Fruit fly (Drosophila melanogaster) whole organism, embryonic: ENCODE data around the gene f-cup.

ENCODE experiments used
- Blimp-1 ChIP-seq: fragments of 200-800 bp; sonication (Bioruptor generic); optimal IDR thresholded peaks from 3 replicates; lab custom pipeline; 2018; ENCODE audit warnings: missing biosample characterization, missing genetic modification characterization, mild to moderate bottlenecking, moderate library complexity, missing genetic modification reagents
- CG10209 ChIP-seq: fragments of 200-800 bp; sonication (Bioruptor generic); optimal IDR thresholded peaks from 3 replicates; lab custom pipeline; 2017; ENCODE audit warnings: missing biosample characterization, mild to moderate bottlenecking, missing genetic modification characterization, missing genetic modification reagents
- CG10321 ChIP-seq: fragments of 200-800 bp; sonication (Bioruptor generic); IDR thresholded peaks from 2 replicates; pipeline ENCODE4 v1.3.6; 2022; ENCODE audit warnings: missing biosample characterization, missing genetic modification characterization
- CG12155 ChIP-seq: fragments of 200-800 bp; sonication (Bioruptor generic); optimal IDR thresholded peaks from 3 replicates; lab custom pipeline; 2016; ENCODE audit warnings: missing biosample characterization, missing genetic modification characterization
- CG12659 ChIP-seq: fragments of 200-800 bp; sonication (Bioruptor generic); optimal IDR thresholded peaks from 3 replicates; lab custom pipeline; 2017; ENCODE audit warnings: mild to moderate bottlenecking, missing biosample characterization, missing genetic modification reagents, missing genetic modification characterization
- CG13287 ChIP-seq: fragments of 200-800 bp; sonication (Bioruptor generic); IDR thresholded peaks from 2 replicates; pipeline ENCODE4 v1.3.6; 2022; ENCODE audit warnings: missing biosample characterization, missing genetic modification characterization; ENCODE audit not compliant: partially characterized antibody
- CG14667 ChIP-seq: fragments of 200-800 bp; sonication (Bioruptor generic); IDR thresholded peaks from 2 replicates; pipeline ENCODE4 v1.3.6; 2022; ENCODE audit warnings: missing biosample characterization, missing genetic modification characterization
- CG14710 ChIP-seq: fragments of 200-800 bp; sonication (Bioruptor generic); optimal IDR thresholded peaks from 3 replicates; lab custom pipeline; 2019; ENCODE audit warnings: missing biosample characterization, mild to moderate bottlenecking, missing genetic modification characterization, moderate library complexity
- CG15601 ChIP-seq: fragments of 200-800 bp; sonication (Bioruptor generic); optimal IDR thresholded peaks from 3 replicates; lab custom pipeline; 2019; ENCODE audit warnings: missing biosample characterization, mild to moderate bottlenecking, missing genetic modification characterization, moderate library complexity
- CG17385 ChIP-seq: fragments of 200-800 bp; sonication (Bioruptor generic); optimal IDR thresholded peaks from 3 replicates; lab custom pipeline; 2018; ENCODE audit warnings: missing biosample characterization, mild to moderate bottlenecking, missing genetic modification characterization
- CG17829 ChIP-seq: fragments of 200-800 bp; optimal IDR thresholded peaks from 2 replicates; lab custom pipeline; 2019; ENCODE audit warnings: missing biosample characterization, mild to moderate bottlenecking, missing genetic modification characterization, moderate library complexity
- CG30431 ChIP-seq: fragments of 200-800 bp; sonication (Bioruptor generic); optimal IDR thresholded peaks from 2 replicates; lab custom pipeline; 2017; ENCODE audit warnings: missing biosample characterization, missing genetic modification characterization
- CG31441 ChIP-seq: fragments of 200-800 bp; sonication (Bioruptor generic); IDR thresholded peaks from 2 replicates; pipeline ENCODE4 v1.3.6; 2022; ENCODE audit warnings: missing biosample characterization, missing genetic modification characterization
- CG4424 ChIP-seq: fragments of 200-800 bp; sonication (Bioruptor generic); optimal IDR thresholded peaks from 3 replicates; lab custom pipeline; 2016; ENCODE audit warnings: missing biosample characterization, missing genetic modification characterization
- CG6272 ChIP-seq: fragments of 200-800 bp; sonication (Bioruptor generic); IDR thresholded peaks from 2 replicates; pipeline ENCODE4 v1.3.6; 2022; ENCODE audit warnings: missing biosample characterization, missing genetic modification characterization
- CG6683 ChIP-seq: fragments of 200-800 bp; sonication (Bioruptor generic); optimal IDR thresholded peaks from 2 replicates; lab custom pipeline; 2017; ENCODE audit warnings: missing biosample characterization, mild to moderate bottlenecking, missing genetic modification characterization, missing genetic modification reagents
- CG7786 ChIP-seq: fragments of 200-800 bp; sonication (Bioruptor generic); optimal IDR thresholded peaks from 2 replicates; lab custom pipeline; 2016; ENCODE audit warnings: missing biosample characterization, missing genetic modification characterization
- CG7839 ChIP-seq: fragments of 200-800 bp; sonication (Bioruptor generic); optimal IDR thresholded peaks from 3 replicates; lab custom pipeline; 2018; ENCODE audit warnings: missing biosample characterization, mild to moderate bottlenecking, missing genetic modification characterization, moderate library complexity
- CG8478 ChIP-seq: fragments of >200 bp; optimal IDR thresholded peaks from 2 replicates; lab custom pipeline; 2018
- CG8924 ChIP-seq: fragments of 200-800 bp; optimal IDR thresholded peaks from 3 replicates; lab custom pipeline; 2019; ENCODE audit warnings: missing biosample characterization, mild to moderate bottlenecking, missing genetic modification characterization, moderate library complexity
- CG9437 ChIP-seq: fragments of 200-800 bp; sonication (Bioruptor generic); optimal IDR thresholded peaks from 2 replicates; lab custom pipeline; 2018; ENCODE audit warnings: missing biosample characterization, mild to moderate bottlenecking, missing genetic modification characterization
- CG9727 ChIP-seq: fragments of 200-800 bp; sonication (Bioruptor generic); optimal IDR thresholded peaks from 3 replicates; lab custom pipeline; 2017; ENCODE audit warnings: missing biosample characterization, mild to moderate bottlenecking, missing genetic modification characterization
- Chrac-16 ChIP-seq: fragments of 200-800 bp; sonication (Bioruptor generic); optimal IDR thresholded peaks from 3 replicates; lab custom pipeline; 2016; ENCODE audit warnings: missing biosample characterization, missing genetic modification characterization
- D ChIP-seq, 2 experiments: fragments of 200-800 bp in 1 of 2; fragments of >200 bp in 1 of 2; sonication (Bioruptor generic) in 1 of 2; optimal IDR thresholded peaks; 2 replicates in 1 of 2; 3 replicates in 1 of 2; lab custom pipeline; 2017; ENCODE audit warnings: mild to moderate bottlenecking in 1 of 2, missing biosample characterization in 1 of 2, missing genetic modification characterization in 1 of 2, missing genetic modification reagents in 1 of 2
- Dek ChIP-seq: fragments of 200-800 bp; sonication (Bioruptor generic); optimal IDR thresholded peaks from 3 replicates; lab custom pipeline; 2019; ENCODE audit warnings: missing biosample characterization, mild to moderate bottlenecking, missing genetic modification characterization, moderate library complexity
- Drgx ChIP-seq: fragments of 200-800 bp; sonication (Bioruptor generic); IDR thresholded peaks from 2 replicates; pipeline ENCODE4 v1.3.6; 2022; ENCODE audit warnings: missing biosample characterization, missing genetic modification characterization
- Fer3 ChIP-seq: fragments of 200-800 bp; sonication (Bioruptor generic); optimal IDR thresholded peaks from 2 replicates; lab custom pipeline; 2018; ENCODE audit warnings: missing biosample characterization, mild to moderate bottlenecking, missing genetic modification characterization, moderate library complexity
- Gug ChIP-seq: fragments of 200-800 bp; sonication (Bioruptor generic); IDR thresholded peaks from 4 replicates; pipeline ENCODE4 v1.3.6; 2022; ENCODE audit warnings: missing biosample characterization, missing genetic modification characterization
- Hey ChIP-seq: fragments of 200-800 bp; sonication (Bioruptor generic); optimal IDR thresholded peaks from 3 replicates; lab custom pipeline; 2018; ENCODE audit warnings: missing biosample characterization, mild to moderate bottlenecking, missing genetic modification characterization
- Hmr ChIP-seq: fragments of 200-800 bp; sonication (Bioruptor generic); optimal IDR thresholded peaks from 3 replicates; lab custom pipeline; 2017; ENCODE audit warnings: mild to moderate bottlenecking, missing biosample characterization, missing genetic modification reagents, missing genetic modification characterization
- Hr51 ChIP-seq, 2 experiments: fragments of 200-800 bp; sonication (Bioruptor generic); optimal IDR thresholded peaks; 2 replicates in 1 of 2; 3 replicates in 1 of 2; lab custom pipeline; 2016 to 2018; ENCODE audit warnings: missing biosample characterization in 2 of 2, missing genetic modification characterization in 2 of 2, mild to moderate bottlenecking in 1 of 2, moderate library complexity in 1 of 2
- Hr78 ChIP-seq, 2 experiments: fragments of 200-800 bp in 1 of 2; fragments of >200 bp in 1 of 2; sonication (Bioruptor generic) in 1 of 2; optimal IDR thresholded peaks; 2 replicates each; lab custom pipeline; 2017 to 2019; ENCODE audit warnings: missing biosample characterization in 2 of 2, missing genetic modification characterization in 2 of 2, mild to moderate bottlenecking in 1 of 2, moderate library complexity in 1 of 2
- Med ChIP-seq: fragments of 200-800 bp; sonication (Bioruptor generic); peaks from one replicate; lab custom pipeline; 2016; ENCODE audit warnings: missing biosample characterization, missing genetic modification characterization, mild to moderate bottlenecking, inconsistent platforms, moderate library complexity
- Spps ChIP-seq: fragments of 200-800 bp; sonication (Bioruptor generic); optimal IDR thresholded peaks from 2 replicates; lab custom pipeline; 2018; ENCODE audit warnings: missing biosample characterization, mild to moderate bottlenecking, missing genetic modification characterization
- ash1 ChIP-seq: fragments of 200-800 bp; sonication (Bioruptor generic); optimal IDR thresholded peaks from 2 replicates; lab custom pipeline; 2018; ENCODE audit warnings: missing biosample characterization, mild to moderate bottlenecking, missing genetic modification characterization
- az2 ChIP-seq: fragments of 200-800 bp; sonication (Bioruptor generic); optimal IDR thresholded peaks from 3 replicates; lab custom pipeline; 2016; ENCODE audit warnings: missing biosample characterization, missing genetic modification characterization
- chn ChIP-seq: fragments of 200-800 bp; sonication (Bioruptor generic); optimal IDR thresholded peaks from 2 replicates; lab custom pipeline; 2016; ENCODE audit warnings: missing biosample characterization, missing genetic modification characterization
- kay ChIP-seq: fragments of 200-800 bp; sonication (Bioruptor generic); optimal IDR thresholded peaks from 2 replicates; lab custom pipeline; 2016; ENCODE audit warnings: missing biosample characterization, missing genetic modification characterization
- klu ChIP-seq: fragments of 200-800 bp; sonication (Bioruptor generic); IDR thresholded peaks from 2 replicates; pipeline ENCODE4 v1.3.6; 2022; ENCODE audit warnings: missing biosample characterization, missing genetic modification characterization
- lola ChIP-seq, 3 experiments: fragments of >200 bp in 2 of 3; fragments of 200-800 bp in 1 of 3; sonication (Bioruptor generic) in 1 of 3; optimal IDR thresholded peaks; 2 replicates each; lab custom pipeline; 2017 to 2019; ENCODE audit warnings: missing biosample characterization in 3 of 3, missing genetic modification characterization in 3 of 3, mild to moderate bottlenecking in 1 of 3, moderate library complexity in 1 of 3
- luna ChIP-seq: fragments of 200-800 bp; sonication (Bioruptor generic); optimal IDR thresholded peaks from 2 replicates; lab custom pipeline; 2016; ENCODE audit warnings: missing biosample characterization, missing genetic modification characterization
- mld ChIP-seq: fragments of 200-800 bp; sonication (Bioruptor generic); IDR thresholded peaks from 3 replicates; pipeline ENCODE4 v1.3.6; 2022; ENCODE audit warnings: missing biosample characterization, missing genetic modification characterization; ENCODE audit not compliant: partially characterized antibody
- prd ChIP-seq, 3 experiments: fragments of >200 bp in 2 of 3; fragments of 200-800 bp in 1 of 3; sonication (Bioruptor generic) in 1 of 3; optimal IDR thresholded peaks in 2 of 3; IDR thresholded peaks in 1 of 3; 2 replicates in 2 of 3; 3 replicates in 1 of 3; pipeline versions ENCODE4 v1.3.6 to Lab custom; 2017 to 2022; ENCODE audit warnings: missing biosample characterization in 1 of 3, missing genetic modification characterization in 1 of 3
- psq ChIP-seq: fragments of 200-800 bp; sonication (Bioruptor generic); optimal IDR thresholded peaks from 2 replicates; lab custom pipeline; 2017; ENCODE audit warnings: missing biosample characterization, missing genetic modification characterization
- schlank ChIP-seq: fragments of 200-800 bp; sonication (Bioruptor generic); optimal IDR thresholded peaks from 2 replicates; lab custom pipeline; 2018; ENCODE audit warnings: missing biosample characterization, mild to moderate bottlenecking, missing genetic modification characterization
- sug ChIP-seq: fragments of 200-800 bp; optimal IDR thresholded peaks from 2 replicates; lab custom pipeline; 2019; ENCODE audit warnings: missing biosample characterization, mild to moderate bottlenecking, missing genetic modification characterization, moderate library complexity
- tup ChIP-seq: fragments of 200-800 bp; sonication (Bioruptor generic); optimal IDR thresholded peaks from 2 replicates; lab custom pipeline; 2016; ENCODE audit warnings: missing biosample characterization, mild to moderate bottlenecking, missing genetic modification characterization, moderate library complexity
- vvl ChIP-seq: fragments of 200-800 bp; sonication (Bioruptor generic); IDR thresholded peaks from 2 replicates; pipeline ENCODE4 v1.3.6; 2022; ENCODE audit warnings: missing biosample characterization, missing genetic modification characterization
- zen ChIP-seq: fragments of 200-800 bp; sonication (Bioruptor generic); optimal IDR thresholded peaks from 3 replicates; lab custom pipeline; 2018; ENCODE audit warnings: missing biosample characterization, mild to moderate bottlenecking, missing genetic modification characterization, moderate library complexity

The f-cup gene

dm6 chr3R:13713541-13713940, 12.9 kb upstream of the f-cup start (continued):
- TF ChIP-seq CG7786 (no peak), Hey (tag; lab: Kevin White, UChicago) (no peak), psq (GFP tag; lab: Kevin White, UChicago) (no peak), Hmr (peak; percentile 36), CG17385 (GFP tag; lab: Kevin White, UChicago) (peak; percentile 43), CG6272 (GFP tag; lab: Robert Waterston, UW) (no peak), CG10321 (no peak), sug (tag; lab: Kevin White, UChicago) (no peak), CG14710 (tag; lab: Kevin White, UChicago) (peak; percentile 63), D (optimal IDR thresholded peaks at IDR 0.05; lab: Kevin White, UChicago) (no peak), D (GFP tag; optimal IDR thresholded peaks at IDR 0.05; lab: Kevin White, UChicago) (peak; percentile 33), CG7839 (tag; lab: Kevin White, UChicago) (peak; percentile 54), CG17829 (tag; lab: Kevin White, UChicago) (peak; percentile 68), luna (GFP tag; lab: Kevin White, UChicago) (no peak), CG10209 (GFP tag; lab: Kevin White, UChicago) (peak; percentile 37), Drgx (GFP tag; lab: Robert Waterston, UW) (peak; percentile 66), CG8478 (no peak), CG30431 (GFP tag; lab: Kevin White, UChicago) (peak; percentile 17), ash1 (GFP tag; lab: Kevin White, UChicago) (no peak), CG6683 (no peak), tup (GFP tag; lab: Kevin White, UChicago) (no peak), Gug (GFP tag; lab: Robert Waterston, UW) (no peak), lola (GFP tag; optimal IDR thresholded peaks at IDR 0.05; lab: Kevin White, UChicago) (peak in 1 of 3 experiments; percentile 43), schlank (tag; lab: Kevin White, UChicago) (no peak), kay (no peak), prd (optimal IDR thresholded peaks at IDR 0.05; lab: Kevin White, UChicago) (no peak), prd (GFP tag; IDR thresholded peaks at IDR 0.05; lab: Robert Waterston, UW) (peak; percentile 65; the same call in 2 of the 3 replicates), CG9437 (GFP tag; lab: Kevin White, UChicago) (peak; percentile 32), CG12659 (GFP tag; lab: Kevin White, UChicago) (peak; percentile 8), Med (peak; percentile 45), CG9727 (peak; percentile 75), CG4424 (GFP tag; lab: Kevin White, UChicago) (peak; percentile 51), Hr51 (GFP tag; optimal IDR thresholded peaks at IDR 0.05; lab: Kevin White, UChicago) (peak in 1 of 2 experiments; percentile 55), CG13287 (no peak), Hr78 (GFP tag; optimal IDR thresholded peaks at IDR 0.05; lab: Kevin White, UChicago) (peak in 1 of 2 experiments; percentile 13), CG8924 (peak; percentile 42), chn (GFP tag; lab: Kevin White, UChicago) (no peak), Fer3 (tag; lab: Kevin White, UChicago) (peak; percentile 43), CG12155 (no peak), az2 (GFP tag; lab: Kevin White, UChicago) (peak; percentile 15), Chrac-16 (peak; percentile 2), zen (tag; lab: Kevin White, UChicago) (peak; percentile 46), vvl (GFP tag; lab: Robert Waterston, UW) (0 out of 2 replicates have a peak, but pooled peaks have one; percentile 26), Dek (tag; lab: Kevin White, UChicago) (no peak), klu (GFP tag; lab: Robert Waterston, UW) (no peak), CG15601 (peak; percentile 56), Blimp-1 (GFP tag; lab: Kevin White, UChicago) (peak; percentile 57), CG31441 (GFP tag; lab: Robert Waterston, UW) (peak; percentile 50; the same call in 1 of the 2 replicates), mld (GFP tag; lab: Robert Waterston, UW) (no peak), CG14667 (GFP tag; lab: Robert Waterston, UW) (no peak), Spps (peak; percentile 23)
